Fruit fly (Drosophila melanogaster): ENCODE measurements around the gene alpha-Man-Ib.

alpha-Man-Ib gene

DNA sequence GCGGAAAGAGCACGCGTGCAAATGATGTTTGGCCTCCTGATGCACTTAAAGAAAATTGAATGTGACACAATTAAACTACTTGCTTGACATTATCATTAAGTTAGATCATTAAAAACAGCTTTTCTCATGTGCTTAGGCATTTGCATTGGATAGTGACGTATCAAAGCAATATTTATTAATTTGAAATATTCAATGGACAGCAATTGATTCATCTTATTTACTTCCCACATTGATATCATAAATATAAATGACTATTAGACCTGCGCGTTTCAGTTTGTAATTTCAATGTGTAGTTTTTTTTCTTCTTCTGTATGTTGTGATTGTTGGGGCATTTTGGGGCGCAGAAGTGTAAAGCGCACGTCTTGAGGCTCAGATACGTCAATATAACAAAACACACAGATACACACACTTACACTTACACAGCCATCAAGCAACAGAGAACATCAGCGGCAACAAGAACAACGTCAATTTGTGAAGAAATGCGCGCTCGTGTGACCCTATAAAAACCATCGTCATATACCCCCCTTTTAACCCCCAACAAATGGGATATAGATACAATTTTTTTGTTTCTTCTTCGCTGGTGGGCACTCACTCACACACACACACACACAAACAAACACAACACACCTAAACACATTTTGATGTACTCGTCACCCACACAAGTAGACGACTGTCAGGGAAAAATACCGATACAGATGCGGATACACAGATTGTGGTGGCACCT lies 23.5 kb downstream of the alpha-Man-Ib start (continued):
- no peak for TF ChIP-seq Poxn (GFP tag; IDR thresholded peaks at IDR 0.05)
- TF ChIP-seq Lpt (GFP tag; optimal IDR thresholded peaks at IDR 0.05), result no peak
- TF ChIP-seq CG6654 (GFP tag; optimal IDR thresholded peaks at IDR 0.05), result peak; percentile 49
- peak in 1 of 2 experiments; percentile 10 for TF ChIP-seq crp (GFP tag; optimal IDR thresholded peaks at IDR 0.05)
- peak; percentile 48 for TF ChIP-seq CG5245 (GFP tag; optimal IDR thresholded peaks at IDR 0.05)
- peak; percentile 25 for TF ChIP-seq CG4854 (GFP tag; optimal IDR thresholded peaks at IDR 0.05)
- TF ChIP-seq GATAe (GFP tag; conservative IDR thresholded peaks at IDR 0.05), result no peak
- no peak for TF ChIP-seq lov (optimal IDR thresholded peaks at IDR 0.05)
- no peak for TF ChIP-seq lov (GFP tag; IDR thresholded peaks at IDR 0.05)
- TF ChIP-seq ase (GFP tag; IDR thresholded peaks at IDR 0.05), result peak; percentile 37; the same call in 1 of the 3 replicates
- 0 out of 3 replicates have a peak, but pooled peaks have one; percentile 41 for TF ChIP-seq gce (GFP tag; IDR thresholded peaks at IDR 0.05)
- TF ChIP-seq sens (GFP tag), result peak; percentile 92
- peak; percentile 73 for TF ChIP-seq dmrt11E (tag; optimal IDR thresholded peaks at IDR 0.05)
- TF ChIP-seq slbo (GFP tag; IDR thresholded peaks at IDR 0.05), result peak; percentile 35; the same call in 1 of the 2 replicates
- TF ChIP-seq fru (optimal IDR thresholded peaks at IDR 0.05), result no peak
- peak; percentile 56 for TF ChIP-seq CG11723 (GFP tag; optimal IDR thresholded peaks at IDR 0.05)
- TF ChIP-seq lola (GFP tag; optimal IDR thresholded peaks at IDR 0.05), result peak in 1 of 3 experiments; percentile 70
- no peak for TF ChIP-seq CG10321 (GFP tag; IDR thresholded peaks at IDR 0.05)
- TF ChIP-seq CG8944 (GFP tag; optimal IDR thresholded peaks at IDR 0.05), result peak; percentile 52
- peak; percentile 76 for TF ChIP-seq Meics (GFP tag; optimal IDR thresholded peaks at IDR 0.05)
- TF ChIP-seq hkb (optimal IDR thresholded peaks at IDR 0.05), result no peak
- peak; percentile 81 for TF ChIP-seq hkb (GFP tag; IDR thresholded peaks at IDR 0.05)
- no peak for TF ChIP-seq MESR4 (GFP tag; optimal IDR thresholded peaks at IDR 0.05)
- peak; percentile 54 for TF ChIP-seq caup (GFP tag; optimal IDR thresholded peaks at IDR 0.05; ENCODE audit: severe bottlenecking)
- TF ChIP-seq CG11504 (tag; optimal IDR thresholded peaks at IDR 0.05), result peak; percentile 84
- peak; percentile 62 for TF ChIP-seq esg (GFP tag; conservative IDR thresholded peaks at IDR 0.05)
- peak; percentile 27; the same call in 1 of the 2 replicates for TF ChIP-seq Ada2b (GFP tag; IDR thresholded peaks at IDR 0.05)
- TF ChIP-seq CG14710 (tag; optimal IDR thresholded peaks at IDR 0.05), result peak; percentile 74
- peak; percentile 66 for TF ChIP-seq maf-S (GFP tag; optimal IDR thresholded peaks at IDR 0.05)
- peak; percentile 71 for TF ChIP-seq nau (GFP tag; optimal IDR thresholded peaks at IDR 0.05)
- no peak for TF ChIP-seq bbx (GFP tag; IDR thresholded peaks at IDR 0.05; ENCODE audit: partially characterized antibody)
- TF ChIP-seq CG33557 (GFP tag; optimal IDR thresholded peaks at IDR 0.05), result peak; percentile 34
- peak; percentile 39 for TF ChIP-seq tx (GFP tag; optimal IDR thresholded peaks at IDR 0.05)
- TF ChIP-seq kay (GFP tag; optimal IDR thresholded peaks at IDR 0.05), result no peak
- peak; percentile 58; the same call in 1 of the 2 replicates for TF ChIP-seq Atf6 (GFP tag; IDR thresholded peaks at IDR 0.05)
- TF ChIP-seq CG1233 (GFP tag; optimal IDR thresholded peaks at IDR 0.05), result peak; percentile 57
- no peak for TF ChIP-seq ftz-f1 (GFP tag; optimal IDR thresholded peaks at IDR 0.05)
- TF ChIP-seq CG2889 (GFP tag; IDR thresholded peaks at IDR 0.05), result no peak
- no peak for TF ChIP-seq Neu2 (GFP tag; optimal IDR thresholded peaks at IDR 0.05; ENCODE audit: borderline replicate concordance)
- TF ChIP-seq CG18262 (tag; optimal IDR thresholded peaks at IDR 0.05), result peak; percentile 87
- peak; percentile 68 for TF ChIP-seq Fer3 (tag; optimal IDR thresholded peaks at IDR 0.05)
- TF ChIP-seq tll (GFP tag; optimal IDR thresholded peaks at IDR 0.05), result no peak
- TF ChIP-seq Gug (GFP tag; IDR thresholded peaks at IDR 0.05), result peak; percentile 45; the same call in 3 of the 4 replicates
- TF ChIP-seq en (GFP tag; optimal IDR thresholded peaks at IDR 0.05), result peak; percentile 53
- no peak for TF ChIP-seq pita (GFP tag; optimal IDR thresholded peaks at IDR 0.05)
- peak; percentile 65 for TF ChIP-seq gcm (GFP tag; optimal IDR thresholded peaks at IDR 0.05)
- TF ChIP-seq dysf (GFP tag; IDR thresholded peaks at IDR 0.05), result peak; percentile 77
- TF ChIP-seq CG4617 (GFP tag; optimal IDR thresholded peaks at IDR 0.05; ENCODE audit: borderline replicate concordance), result no peak
- no peak for TF ChIP-seq CG2199 (GFP tag; IDR thresholded peaks at IDR 0.05)
